Worm (Caenorhabditis elegans): ENCODE results near the gene fbxa-75.

DNA sequence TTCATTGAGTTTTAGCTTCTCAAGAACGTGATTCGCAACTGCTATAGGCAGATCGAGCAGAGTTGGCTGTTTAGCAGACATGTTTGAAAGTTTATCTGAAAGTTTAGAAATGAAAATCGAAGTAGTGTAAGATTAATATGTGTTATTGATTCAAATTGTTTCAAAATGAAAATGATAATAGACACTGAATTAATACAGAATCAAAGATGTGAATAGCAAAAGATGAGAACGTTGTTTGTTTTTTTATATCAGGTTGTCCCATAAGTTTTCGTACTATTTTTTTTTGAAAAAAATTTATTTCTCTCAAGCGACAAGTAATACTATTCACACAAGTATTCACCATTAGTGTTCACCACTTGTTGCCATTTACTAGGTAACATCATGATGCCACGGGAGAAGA lies 10.4 kb upstream of the fbxa-75 start, which contains the start of gene fbxa-36:
- TF ChIP-seq atf-7 (tag; optimal IDR thresholded peaks at IDR 0.05), result no peak
- TF ChIP-seq B0035.1 (tag; optimal IDR thresholded peaks at IDR 0.05), result no peak
- TF ChIP-seq sea-2 (GFP tag; IDR thresholded peaks at IDR 0.05), result no peak
- no peak for TF ChIP-seq F37B4.10 (GFP tag; IDR thresholded peaks at IDR 0.05)

All from whole organism, young adult.